Worm (Caenorhabditis elegans) whole organism, L2 larva: Measurements from ENCODE around the gene lec-5.

Experiments used
- ZK546.5 ChIP-seq: sonication (generic microtip); optimal IDR thresholded peaks from 2 replicates; lab custom pipeline; 2017; ENCODE audit warnings: missing biosample characterization, missing genetic modification characterization
- alr-1 ChIP-seq: fragments of 150-350 bp; optimal IDR thresholded peaks from 2 replicates; lab custom pipeline; 2014; ENCODE audit warnings: missing biosample characterization, missing genetic modification characterization
- blmp-1 ChIP-seq: sonication (generic microtip); optimal IDR thresholded peaks from 2 replicates; lab custom pipeline; 2017; ENCODE audit warnings: missing genetic modification characterization, mild to moderate bottlenecking, missing compliant biosample characterization, antibody characterized with exemption, moderate library complexity; ENCODE audit not compliant: insufficient read depth
- egl-27 ChIP-seq: sonication (generic microtip); optimal IDR thresholded peaks from 3 replicates; lab custom pipeline; 2017; ENCODE audit warnings: missing biosample characterization, missing genetic modification reagents, missing genetic modification characterization
- elt-1 ChIP-seq: fragments of 150-350 bp; optimal IDR thresholded peaks from 2 replicates; lab custom pipeline; 2014; ENCODE audit warnings: missing biosample characterization, missing genetic modification characterization
- fos-1 ChIP-seq: fragments of 150-350 bp; optimal IDR thresholded peaks from 2 replicates; lab custom pipeline; 2014; ENCODE audit warnings: missing biosample characterization, missing genetic modification characterization
- lsy-2 ChIP-seq, 2 experiments: fragments of 150-350 bp in 1 of 2; sonication (generic microtip) in 1 of 2; optimal IDR thresholded peaks; 2 replicates each; lab custom pipeline; 2014 to 2017; ENCODE audit warnings: missing biosample characterization in 2 of 2, missing genetic modification characterization in 2 of 2
- nhr-12 ChIP-seq: fragments of 150-350 bp; optimal IDR thresholded peaks from 2 replicates; lab custom pipeline; 2014; ENCODE audit warnings: missing biosample characterization, missing genetic modification characterization
- nhr-23 ChIP-seq: fragments of 150-350 bp; optimal IDR thresholded peaks from 2 replicates; lab custom pipeline; 2014; ENCODE audit warnings: missing biosample characterization, missing genetic modification reagents, missing genetic modification characterization
- nhr-6 ChIP-seq: fragments of 150-350 bp; optimal IDR thresholded peaks from 2 replicates; lab custom pipeline; 2014; ENCODE audit warnings: missing biosample characterization, missing genetic modification characterization
- sem-4 ChIP-seq: fragments of 150-350 bp; optimal IDR thresholded peaks from 2 replicates; lab custom pipeline; 2014; ENCODE audit warnings: missing biosample characterization, missing genetic modification reagents, missing genetic modification characterization
- skn-1 ChIP-seq: sonication (generic microtip); optimal IDR thresholded peaks from 2 replicates; lab custom pipeline; 2017; ENCODE audit warnings: missing biosample characterization, missing genetic modification characterization
- zag-1 ChIP-seq: fragments of 150-350 bp; optimal IDR thresholded peaks from 2 replicates; lab custom pipeline; 2014; ENCODE audit warnings: missing biosample characterization, missing genetic modification characterization
- ztf-4 ChIP-seq: fragments of 150-350 bp; optimal IDR thresholded peaks from 2 replicates; lab custom pipeline; 2014; ENCODE audit warnings: missing biosample characterization, missing genetic modification characterization

ce11 chrII:5810230-5810629 lies 30.7 kb downstream of the lec-5 start, which contains the start of the genes msp-64 and ZK1248.5:
- TF ChIP-seq blmp-1 (tag; lab: Kevin White, UChicago) (no peak), lsy-2 (tag; optimal IDR thresholded peaks at IDR 0.05; lab: Kevin White, UChicago) (no peak), skn-1 (tag; lab: Kevin White, UChicago) (no peak), nhr-23 (no peak), sem-4 (no peak), nhr-12 (tag; lab: Kevin White, UChicago) (no peak), alr-1 (tag; lab: Kevin White, UChicago) (no peak), nhr-6 (tag; lab: Kevin White, UChicago) (no peak), ztf-4 (tag; lab: Kevin White, UChicago) (no peak), egl-27 (tag; lab: Kevin White, UChicago) (no peak), ZK546.5 (tag; lab: Kevin White, UChicago) (no peak), zag-1 (tag; lab: Kevin White, UChicago) (no peak), fos-1 (no peak), elt-1 (tag; lab: Kevin White, UChicago) (no peak)
